Fruit fly (Drosophila melanogaster): Measurements from ENCODE around the gene tomboy20.

dm6 chr3R:10751061-10751460 is 15.3 kb upstream of the tomboy20 start, which contains the start of gene TkR86C:
- TF ChIP-seq usp (GFP tag; optimal IDR thresholded peaks at IDR 0.05): no peak
- no peak for TF ChIP-seq psq (optimal IDR thresholded peaks at IDR 0.05)
